Worm (Caenorhabditis elegans) whole organism, L3 larva: Measurements from ENCODE around the gene exos-9.

Experiments
- R02D3.7 ChIP-seq: fragments of 150-350 bp; optimal IDR thresholded peaks from 2 replicates; lab custom pipeline; 2014; ENCODE audit warnings: missing biosample characterization, missing genetic modification characterization
- ZK546.5 ChIP-seq: sonication (generic microtip); optimal IDR thresholded peaks from 2 replicates; lab custom pipeline; 2017; ENCODE audit warnings: missing biosample characterization, missing genetic modification characterization
- aly-2 ChIP-seq: fragments of 150-350 bp; optimal IDR thresholded peaks from 2 replicates; lab custom pipeline; 2014; ENCODE audit warnings: missing biosample characterization, missing genetic modification characterization
- ama-1 ChIP-seq: fragments of 150-350 bp; optimal IDR thresholded peaks from 2 replicates; lab custom pipeline; 2018
- ceh-28 ChIP-seq: fragments of 150-350 bp; optimal IDR thresholded peaks from 2 replicates; lab custom pipeline; 2014; ENCODE audit warnings: missing biosample characterization, missing genetic modification reagents, missing genetic modification characterization
- ceh-9 ChIP-seq: sonication (generic microtip); optimal IDR thresholded peaks from 2 replicates; lab custom pipeline; 2018; ENCODE audit warnings: missing biosample characterization, missing genetic modification characterization
- daf-12 ChIP-seq: fragments of 150-350 bp; optimal IDR thresholded peaks from 2 replicates; lab custom pipeline; 2014; ENCODE audit warnings: missing biosample characterization, missing genetic modification reagents, missing genetic modification characterization
- egl-27 ChIP-seq: sonication (generic microtip); optimal IDR thresholded peaks from 4 replicates; lab custom pipeline; 2017; ENCODE audit warnings: missing biosample characterization, missing genetic modification reagents, missing genetic modification characterization
- egl-5 ChIP-seq: fragments of 150-350 bp; optimal IDR thresholded peaks from 2 replicates; lab custom pipeline; 2017; ENCODE audit warnings: missing biosample characterization, missing genetic modification reagents, missing genetic modification characterization, inconsistent platforms
- elt-2 ChIP-seq: sonication (generic microtip); optimal IDR thresholded peaks from 2 replicates; lab custom pipeline; 2016; ENCODE audit warnings: missing genetic modification reagents, mild to moderate bottlenecking, missing genetic modification characterization, missing compliant biosample characterization
- elt-3 ChIP-seq, 3 experiments: fragments of 150-350 bp in 1 of 3; sonication (generic microtip) in 2 of 3; optimal IDR thresholded peaks; 2 replicates in 2 of 3; 4 replicates in 1 of 3; lab custom pipeline; 2014 to 2017; ENCODE audit warnings: missing biosample characterization in 3 of 3, missing genetic modification characterization in 3 of 3
- eor-1 ChIP-seq, 2 experiments: fragments of 150-350 bp; optimal IDR thresholded peaks; 2 replicates each; lab custom pipeline; 2014 to 2018; ENCODE audit warnings: missing biosample characterization in 2 of 2, missing genetic modification characterization in 2 of 2
- fkh-10 ChIP-seq: sonication (generic microtip); optimal IDR thresholded peaks from 2 replicates; lab custom pipeline; 2017; ENCODE audit warnings: missing biosample characterization, missing genetic modification reagents, missing genetic modification characterization
- fkh-2 ChIP-seq: fragments of 150-350 bp; optimal IDR thresholded peaks from 2 replicates; lab custom pipeline; 2014; ENCODE audit warnings: missing biosample characterization, missing genetic modification reagents, missing genetic modification characterization
- hmg-11 ChIP-seq: sonication (generic microtip); optimal IDR thresholded peaks from 2 replicates; lab custom pipeline; 2016; ENCODE audit warnings: missing genetic modification characterization, missing compliant biosample characterization
- jun-1 ChIP-seq: fragments of 150-350 bp; optimal IDR thresholded peaks from 2 replicates; lab custom pipeline; 2014; ENCODE audit warnings: missing biosample characterization, missing genetic modification reagents, missing genetic modification characterization
- lin-15B ChIP-seq: fragments of 150-350 bp; optimal IDR thresholded peaks from 2 replicates; lab custom pipeline; 2014; ENCODE audit warnings: missing biosample characterization, missing genetic modification characterization
- lin-39 ChIP-seq: fragments of 150-350 bp; optimal IDR thresholded peaks from 2 replicates; lab custom pipeline; 2018; ENCODE audit warnings: missing biosample characterization, missing genetic modification reagents, missing genetic modification characterization
- lsy-12 ChIP-seq: sonication (generic microtip); optimal IDR thresholded peaks from 2 replicates; lab custom pipeline; 2016; ENCODE audit warnings: mild to moderate bottlenecking, missing genetic modification characterization, missing compliant biosample characterization
- mdl-1 ChIP-seq: fragments of 150-350 bp; optimal IDR thresholded peaks from 2 replicates; lab custom pipeline; 2014; ENCODE audit warnings: missing biosample characterization, missing genetic modification characterization
- mml-1 ChIP-seq: fragments of 150-350 bp; sonication (generic microtip); optimal IDR thresholded peaks from 3 replicates; lab custom pipeline; 2014; ENCODE audit warnings: missing biosample characterization, missing genetic modification characterization
- nfya-1 ChIP-seq: sonication (generic microtip); optimal IDR thresholded peaks from 2 replicates; lab custom pipeline; 2017; ENCODE audit warnings: missing genetic modification characterization, mild to moderate bottlenecking, missing compliant biosample characterization, antibody characterized with exemption, moderate library complexity; ENCODE audit not compliant: insufficient read depth
- nhr-11 ChIP-seq: fragments of 150-350 bp; optimal IDR thresholded peaks from 2 replicates; lab custom pipeline; 2014; ENCODE audit warnings: missing biosample characterization, missing genetic modification characterization
- nhr-12 ChIP-seq: fragments of 150-350 bp; optimal IDR thresholded peaks from 2 replicates; lab custom pipeline; 2014; ENCODE audit warnings: missing biosample characterization, missing genetic modification characterization
- nhr-23 ChIP-seq: fragments of 150-350 bp; optimal IDR thresholded peaks from 2 replicates; lab custom pipeline; 2014; ENCODE audit warnings: missing biosample characterization, missing genetic modification reagents, missing genetic modification characterization
- nhr-237 ChIP-seq: fragments of 150-350 bp; optimal IDR thresholded peaks from 2 replicates; lab custom pipeline; 2014; ENCODE audit warnings: missing biosample characterization, missing genetic modification characterization
- nhr-25 ChIP-seq: sonication (generic microtip); optimal IDR thresholded peaks from 2 replicates; lab custom pipeline; 2017; ENCODE audit warnings: missing biosample characterization, missing genetic modification characterization
- nhr-28 ChIP-seq: fragments of 150-350 bp; optimal IDR thresholded peaks from 2 replicates; lab custom pipeline; 2014; ENCODE audit warnings: missing biosample characterization, missing genetic modification characterization
- nhr-43 ChIP-seq: sonication (generic microtip); optimal IDR thresholded peaks from 2 replicates; lab custom pipeline; 2016; ENCODE audit warnings: mild to moderate bottlenecking, missing genetic modification characterization, missing compliant biosample characterization; ENCODE audit not compliant: poor library complexity, severe bottlenecking
- nhr-67 ChIP-seq: fragments of 150-350 bp; optimal IDR thresholded peaks from 2 replicates; lab custom pipeline; 2014; ENCODE audit warnings: missing biosample characterization, missing genetic modification characterization
- nhr-76 ChIP-seq: fragments of 150-350 bp; sonication (generic microtip); optimal IDR thresholded peaks from 5 replicates; lab custom pipeline; 2014; ENCODE audit warnings: missing biosample characterization, missing genetic modification characterization
- nhr-77 ChIP-seq: fragments of 150-350 bp; optimal IDR thresholded peaks from 2 replicates; lab custom pipeline; 2014; ENCODE audit warnings: missing biosample characterization, missing genetic modification characterization
- pha-4 ChIP-seq: fragments of 150-350 bp; optimal IDR thresholded peaks from 2 replicates; lab custom pipeline; 2014; ENCODE audit warnings: missing biosample characterization, missing genetic modification reagents, missing genetic modification characterization
- pqm-1 ChIP-seq: fragments of 150-350 bp; optimal IDR thresholded peaks from 2 replicates; lab custom pipeline; 2017; ENCODE audit warnings: missing biosample characterization, missing genetic modification characterization, inconsistent platforms
- sea-2 ChIP-seq: fragments of 150-350 bp; sonication (generic microtip); optimal IDR thresholded peaks from 4 replicates; lab custom pipeline; 2014; ENCODE audit warnings: missing biosample characterization, missing genetic modification reagents, missing genetic modification characterization
- skn-1 ChIP-seq: fragments of 150-350 bp; optimal IDR thresholded peaks from 2 replicates; lab custom pipeline; 2014; ENCODE audit warnings: missing biosample characterization, missing genetic modification characterization
- snpc-4 ChIP-seq: fragments of 150-350 bp; optimal IDR thresholded peaks from 2 replicates; lab custom pipeline; 2014; ENCODE audit warnings: missing biosample characterization, missing genetic modification characterization
- tbx-2 ChIP-seq: sonication (generic microtip); optimal IDR thresholded peaks from 2 replicates; lab custom pipeline; 2016; ENCODE audit warnings: mild to moderate bottlenecking, missing genetic modification characterization, missing compliant biosample characterization
- unc-39 ChIP-seq: sonication (generic microtip); optimal IDR thresholded peaks from 4 replicates; lab custom pipeline; 2017; ENCODE audit warnings: missing biosample characterization, missing genetic modification characterization
- unc-62 ChIP-seq: fragments of 150-350 bp; sonication (generic microtip); optimal IDR thresholded peaks from 4 replicates; lab custom pipeline; 2014; ENCODE audit warnings: missing biosample characterization, missing genetic modification reagents, missing genetic modification characterization
- zag-1 ChIP-seq: fragments of 150-350 bp; optimal IDR thresholded peaks from 2 replicates; lab custom pipeline; 2014; ENCODE audit warnings: missing biosample characterization, missing genetic modification characterization
- ztf-11 ChIP-seq: fragments of 150-350 bp; optimal IDR thresholded peaks from 2 replicates; lab custom pipeline; 2014; ENCODE audit warnings: missing biosample characterization, missing genetic modification characterization

Gene exos-9

DNA sequence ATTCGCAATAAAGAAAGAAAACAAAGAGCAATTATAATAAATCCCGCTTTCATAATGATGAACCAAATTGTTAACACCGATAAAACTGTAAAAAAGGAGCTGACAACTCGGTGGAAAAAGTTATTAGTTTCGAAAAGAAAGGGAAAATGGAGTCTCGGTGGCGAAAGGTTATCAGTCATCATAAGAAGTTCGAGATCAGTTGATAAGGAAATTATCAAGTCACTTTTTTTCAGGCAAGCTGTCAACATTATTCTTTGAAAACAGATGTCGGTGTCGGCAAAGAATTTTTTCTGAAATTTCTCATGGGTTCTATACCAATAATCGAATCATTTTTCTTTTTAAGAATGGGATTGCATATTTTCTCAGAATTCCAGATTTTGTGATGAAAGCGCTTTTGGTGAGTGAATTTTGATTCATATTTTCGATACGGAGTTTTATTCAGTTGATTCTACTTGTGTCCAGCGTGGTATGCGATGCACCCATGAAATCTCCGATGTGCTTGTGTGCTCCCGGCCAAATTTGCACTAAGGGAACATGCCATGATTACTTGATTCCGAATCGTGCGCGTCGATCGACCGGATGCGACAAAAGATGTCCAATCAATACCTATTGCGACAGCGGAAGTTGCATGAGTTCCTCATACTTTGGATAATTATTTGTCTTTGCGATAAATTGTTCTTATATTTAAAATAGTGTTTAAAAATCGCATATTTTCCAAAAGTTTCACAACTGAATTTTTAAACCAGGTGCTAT lies 9.4 kb downstream of the exos-9 start, which contains the start of the genes F37C12.21 and F37C12.10:
F37C12.21 (plus strand) TSS at position 58 of the 753 bp plus-strand sequence.
F37C12.10 (minus strand) TSS at position 85 of the 753 bp plus-strand sequence.
- no peak for TF ChIP-seq nhr-12 (tag; lab: Kevin White, UChicago)
- TF ChIP-seq pha-4 (tag; lab: Kevin White, UChicago): peak; percentile 4
- peak; percentile 77 for TF ChIP-seq elt-2
- TF ChIP-seq nhr-237 (tag; lab: Kevin White, UChicago): no peak
- TF ChIP-seq R02D3.7 (tag; lab: Kevin White, UChicago): no peak
- TF ChIP-seq pqm-1 (tag; lab: Kevin White, UChicago): peak; percentile 33

DNA sequence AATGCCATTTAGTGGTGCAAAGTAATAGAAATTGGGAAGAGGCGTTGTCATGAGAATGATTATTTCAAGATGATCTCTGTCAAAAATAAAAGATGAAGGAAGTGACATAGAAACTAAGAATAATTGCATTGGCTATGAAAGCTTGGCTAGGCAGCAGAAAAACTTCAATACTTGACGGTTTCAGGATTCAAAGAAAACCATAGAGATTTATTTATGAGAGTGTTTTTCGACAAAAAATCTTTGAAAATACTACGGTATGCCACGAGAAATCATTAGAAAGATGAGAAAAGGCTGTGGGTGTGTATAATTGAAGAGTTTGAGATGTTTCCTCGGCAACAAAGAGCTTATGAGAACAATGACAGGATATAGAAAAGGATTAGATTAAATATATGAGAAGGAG lies 12.4 kb downstream of the exos-9 start, which contains the start of gene F37C12.14:
F37C12.14 (minus strand) TSS at position 101 of the 400 bp plus-strand sequence.
- TF ChIP-seq ceh-28 (tag; lab: Kevin White, UChicago): no peak

DNA sequence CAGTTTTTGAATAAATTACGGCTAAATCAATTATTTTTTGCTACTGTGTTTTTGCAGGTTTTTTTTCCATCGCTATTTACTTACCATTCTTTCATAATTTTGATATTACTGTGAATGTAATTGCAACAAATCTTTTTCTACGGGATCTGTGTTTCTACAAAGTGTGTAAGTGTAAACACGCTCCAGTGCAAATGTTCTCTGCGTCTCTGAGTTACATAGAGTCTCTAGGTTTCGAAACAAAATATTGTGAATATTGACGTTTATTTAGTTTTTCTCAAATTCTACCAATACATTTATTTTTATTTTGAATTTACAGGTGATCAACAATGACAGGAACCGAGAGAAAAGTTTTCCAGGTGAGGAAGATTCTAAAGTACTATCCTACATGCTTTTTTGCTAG lies 13.9 kb downstream of the exos-9 start, which contains the start of gene yju-2:
yju-2 (plus strand) TSS at position 315 of the 400 bp plus-strand sequence.
- no peak for TF ChIP-seq nhr-77 (tag; lab: Kevin White, UChicago)
- TF ChIP-seq sea-2 (GFP tag; lab: Kevin White, UChicago): no peak
- TF ChIP-seq elt-3 (tag; optimal IDR thresholded peaks at IDR 0.05; lab: Kevin White, UChicago): no peak
- TF ChIP-seq nhr-23 (tag; lab: Kevin White, UChicago): peak; percentile 70
- peak; percentile 29 for TF ChIP-seq nhr-11
- TF ChIP-seq hmg-11 (tag; lab: Kevin White, UChicago): peak; percentile 37
- TF ChIP-seq ceh-28 (tag; lab: Kevin White, UChicago): peak; percentile 18
- peak; percentile 63 for TF ChIP-seq nhr-25 (tag; lab: Kevin White, UChicago)
- TF ChIP-seq tbx-2 (tag; lab: Kevin White, UChicago): no peak
- peak; percentile 1 for TF ChIP-seq egl-27 (tag; lab: Kevin White, UChicago)
- no peak for TF ChIP-seq unc-62 (GFP tag; lab: Kevin White, UChicago)
- peak; percentile 95 for TF ChIP-seq pha-4 (tag; lab: Kevin White, UChicago)
- TF ChIP-seq snpc-4 (tag; lab: Kevin White, UChicago): peak; percentile 39
- TF ChIP-seq pqm-1 (tag; lab: Kevin White, UChicago): peak; percentile 16
- TF ChIP-seq nhr-43 (tag; lab: Kevin White, UChicago): peak; percentile 60
- peak; percentile 24 for TF ChIP-seq elt-2
- peak; percentile 84 for TF ChIP-seq lin-15B
- peak; percentile 69 for TF ChIP-seq nfya-1 (tag; lab: Kevin White, UChicago)
- TF ChIP-seq ZK546.5 (tag; lab: Kevin White, UChicago): no peak
- TF ChIP-seq mdl-1 (tag; lab: Kevin White, UChicago): no peak
- no peak for TF ChIP-seq lsy-12 (tag; lab: Kevin White, UChicago)

DNA sequence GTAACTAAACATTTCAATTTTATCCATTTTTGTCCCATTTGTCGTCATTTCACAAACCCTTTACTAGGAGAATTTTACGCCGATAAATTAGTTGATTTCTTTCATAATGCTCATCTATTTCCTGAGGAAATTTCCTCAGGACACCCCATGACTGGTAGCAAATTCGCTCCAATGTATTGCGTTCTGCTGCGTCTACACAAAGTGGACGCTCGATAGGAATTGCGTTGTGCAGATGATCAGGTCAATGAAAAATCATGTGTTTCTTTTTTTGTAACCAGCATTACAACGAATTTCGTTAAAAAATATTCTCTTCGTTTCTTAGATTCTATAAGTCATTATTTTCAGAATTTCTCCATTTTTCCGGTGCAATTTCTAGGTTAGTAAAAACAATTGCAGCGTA lies 16.1 kb downstream of the exos-9 start, which contains the start of gene epg-4:
epg-4 (plus strand) TSS at position 346 of the 400 bp plus-strand sequence.
- TF ChIP-seq mml-1 (tag; lab: Kevin White, UChicago) (no peak), skn-1 (no peak), nhr-76 (tag; lab: Kevin White, UChicago) (no peak), aly-2 (tag; lab: Kevin White, UChicago) (no peak), ZK546.5 (tag; lab: Kevin White, UChicago) (no peak), unc-62 (GFP tag; lab: Kevin White, UChicago) (no peak), nhr-25 (tag; lab: Kevin White, UChicago) (no peak), zag-1 (tag; lab: Kevin White, UChicago) (no peak), pqm-1 (tag; lab: Kevin White, UChicago) (peak; percentile 32), nhr-28 (tag; lab: Kevin White, UChicago) (no peak), fkh-10 (no peak), nhr-23 (tag; lab: Kevin White, UChicago) (no peak), elt-2 (peak; percentile 7), egl-5 (tag; lab: Kevin White, UChicago) (no peak), unc-39 (no peak), ceh-9 (tag; lab: Kevin White, UChicago) (no peak), ama-1 (lab: Kevin White, UChicago) (no peak), jun-1 (no peak), egl-27 (tag; lab: Kevin White, UChicago) (no peak), lin-15B (peak; percentile 66), hmg-11 (tag; lab: Kevin White, UChicago) (peak; percentile 63), sea-2 (GFP tag; lab: Kevin White, UChicago) (no peak), R02D3.7 (tag; lab: Kevin White, UChicago) (no peak), lin-39 (tag; lab: Kevin White, UChicago) (peak; percentile 53), elt-3 (tag; optimal IDR thresholded peaks at IDR 0.05; lab: Kevin White, UChicago) (no peak), nhr-67 (tag; lab: Kevin White, UChicago) (no peak), nhr-43 (tag; lab: Kevin White, UChicago) (no peak), fkh-2 (tag; lab: Kevin White, UChicago) (no peak), mdl-1 (tag; lab: Kevin White, UChicago) (no peak), nhr-12 (tag; lab: Kevin White, UChicago) (no peak), lsy-12 (tag; lab: Kevin White, UChicago) (no peak), ztf-11 (no peak), eor-1 (tag; optimal IDR thresholded peaks at IDR 0.05; lab: Kevin White, UChicago) (no peak), tbx-2 (tag; lab: Kevin White, UChicago) (no peak), ceh-28 (tag; lab: Kevin White, UChicago) (no peak), daf-12 (tag; lab: Kevin White, UChicago) (no peak)
